Worm (Caenorhabditis elegans) whole organism, L3 larva: ENCODE data around the gene C50E3.13.

Source experiments
- R02D3.7 ChIP-seq: fragments of 150-350 bp; optimal IDR thresholded peaks from 2 replicates; lab custom pipeline; 2014; ENCODE audit warnings: missing biosample characterization, missing genetic modification characterization
- ZK546.5 ChIP-seq: sonication (generic microtip); optimal IDR thresholded peaks from 2 replicates; lab custom pipeline; 2017; ENCODE audit warnings: missing biosample characterization, missing genetic modification characterization
- ceh-16 ChIP-seq: sonication (generic microtip); optimal IDR thresholded peaks from 2 replicates; lab custom pipeline; 2017; ENCODE audit warnings: missing biosample characterization, missing genetic modification characterization
- ceh-28 ChIP-seq: fragments of 150-350 bp; optimal IDR thresholded peaks from 2 replicates; lab custom pipeline; 2014; ENCODE audit warnings: missing biosample characterization, missing genetic modification reagents, missing genetic modification characterization
- ceh-82 ChIP-seq: fragments of 150-350 bp; optimal IDR thresholded peaks from 2 replicates; lab custom pipeline; 2014; ENCODE audit warnings: missing biosample characterization, missing genetic modification characterization
- ceh-9 ChIP-seq: sonication (generic microtip); optimal IDR thresholded peaks from 2 replicates; lab custom pipeline; 2018; ENCODE audit warnings: missing biosample characterization, missing genetic modification characterization
- daf-12 ChIP-seq: fragments of 150-350 bp; optimal IDR thresholded peaks from 2 replicates; lab custom pipeline; 2014; ENCODE audit warnings: missing biosample characterization, missing genetic modification reagents, missing genetic modification characterization
- egl-27 ChIP-seq: sonication (generic microtip); optimal IDR thresholded peaks from 4 replicates; lab custom pipeline; 2017; ENCODE audit warnings: missing biosample characterization, missing genetic modification reagents, missing genetic modification characterization
- egl-5 ChIP-seq: fragments of 150-350 bp; optimal IDR thresholded peaks from 2 replicates; lab custom pipeline; 2017; ENCODE audit warnings: missing biosample characterization, missing genetic modification reagents, missing genetic modification characterization, inconsistent platforms
- elt-1 ChIP-seq: fragments of 150-350 bp; optimal IDR thresholded peaks from 2 replicates; lab custom pipeline; 2014; ENCODE audit warnings: missing biosample characterization, missing genetic modification characterization
- elt-2 ChIP-seq: sonication (generic microtip); optimal IDR thresholded peaks from 2 replicates; lab custom pipeline; 2016; ENCODE audit warnings: missing genetic modification reagents, mild to moderate bottlenecking, missing genetic modification characterization, missing compliant biosample characterization
- elt-3 ChIP-seq, 3 experiments: fragments of 150-350 bp in 1 of 3; sonication (generic microtip) in 2 of 3; optimal IDR thresholded peaks; 2 replicates in 2 of 3; 4 replicates in 1 of 3; lab custom pipeline; 2014 to 2017; ENCODE audit warnings: missing biosample characterization in 3 of 3, missing genetic modification characterization in 3 of 3
- eor-1 ChIP-seq, 2 experiments: fragments of 150-350 bp; optimal IDR thresholded peaks; 2 replicates each; lab custom pipeline; 2014 to 2018; ENCODE audit warnings: missing biosample characterization in 2 of 2, missing genetic modification characterization in 2 of 2
- fkh-10 ChIP-seq: sonication (generic microtip); optimal IDR thresholded peaks from 2 replicates; lab custom pipeline; 2017; ENCODE audit warnings: missing biosample characterization, missing genetic modification reagents, missing genetic modification characterization
- fkh-2 ChIP-seq: fragments of 150-350 bp; optimal IDR thresholded peaks from 2 replicates; lab custom pipeline; 2014; ENCODE audit warnings: missing biosample characterization, missing genetic modification reagents, missing genetic modification characterization
- fos-1 ChIP-seq: fragments of 150-350 bp; optimal IDR thresholded peaks from 2 replicates; lab custom pipeline; 2014; ENCODE audit warnings: missing biosample characterization, missing genetic modification characterization
- hmg-11 ChIP-seq: sonication (generic microtip); optimal IDR thresholded peaks from 2 replicates; lab custom pipeline; 2016; ENCODE audit warnings: missing genetic modification characterization, missing compliant biosample characterization
- jun-1 ChIP-seq: fragments of 150-350 bp; optimal IDR thresholded peaks from 2 replicates; lab custom pipeline; 2014; ENCODE audit warnings: missing biosample characterization, missing genetic modification reagents, missing genetic modification characterization
- lin-15B ChIP-seq: fragments of 150-350 bp; optimal IDR thresholded peaks from 2 replicates; lab custom pipeline; 2014; ENCODE audit warnings: missing biosample characterization, missing genetic modification characterization
- lin-39 ChIP-seq: fragments of 150-350 bp; optimal IDR thresholded peaks from 2 replicates; lab custom pipeline; 2018; ENCODE audit warnings: missing biosample characterization, missing genetic modification reagents, missing genetic modification characterization
- lsy-12 ChIP-seq: sonication (generic microtip); optimal IDR thresholded peaks from 2 replicates; lab custom pipeline; 2016; ENCODE audit warnings: mild to moderate bottlenecking, missing genetic modification characterization, missing compliant biosample characterization
- mdl-1 ChIP-seq: fragments of 150-350 bp; optimal IDR thresholded peaks from 2 replicates; lab custom pipeline; 2014; ENCODE audit warnings: missing biosample characterization, missing genetic modification characterization
- mml-1 ChIP-seq: fragments of 150-350 bp; sonication (generic microtip); optimal IDR thresholded peaks from 3 replicates; lab custom pipeline; 2014; ENCODE audit warnings: missing biosample characterization, missing genetic modification characterization
- nfya-1 ChIP-seq: sonication (generic microtip); optimal IDR thresholded peaks from 2 replicates; lab custom pipeline; 2017; ENCODE audit warnings: missing genetic modification characterization, mild to moderate bottlenecking, missing compliant biosample characterization, antibody characterized with exemption, moderate library complexity; ENCODE audit not compliant: insufficient read depth
- nhr-12 ChIP-seq: fragments of 150-350 bp; optimal IDR thresholded peaks from 2 replicates; lab custom pipeline; 2014; ENCODE audit warnings: missing biosample characterization, missing genetic modification characterization
- nhr-237 ChIP-seq: fragments of 150-350 bp; optimal IDR thresholded peaks from 2 replicates; lab custom pipeline; 2014; ENCODE audit warnings: missing biosample characterization, missing genetic modification characterization
- nhr-25 ChIP-seq: sonication (generic microtip); optimal IDR thresholded peaks from 2 replicates; lab custom pipeline; 2017; ENCODE audit warnings: missing biosample characterization, missing genetic modification characterization
- nhr-28 ChIP-seq: fragments of 150-350 bp; optimal IDR thresholded peaks from 2 replicates; lab custom pipeline; 2014; ENCODE audit warnings: missing biosample characterization, missing genetic modification characterization
- nhr-43 ChIP-seq: sonication (generic microtip); optimal IDR thresholded peaks from 2 replicates; lab custom pipeline; 2016; ENCODE audit warnings: mild to moderate bottlenecking, missing genetic modification characterization, missing compliant biosample characterization; ENCODE audit not compliant: poor library complexity, severe bottlenecking
- nhr-76 ChIP-seq: fragments of 150-350 bp; sonication (generic microtip); optimal IDR thresholded peaks from 5 replicates; lab custom pipeline; 2014; ENCODE audit warnings: missing biosample characterization, missing genetic modification characterization
- nhr-77 ChIP-seq: fragments of 150-350 bp; optimal IDR thresholded peaks from 2 replicates; lab custom pipeline; 2014; ENCODE audit warnings: missing biosample characterization, missing genetic modification characterization
- pha-4 ChIP-seq: fragments of 150-350 bp; optimal IDR thresholded peaks from 2 replicates; lab custom pipeline; 2014; ENCODE audit warnings: missing biosample characterization, missing genetic modification reagents, missing genetic modification characterization
- sea-2 ChIP-seq: fragments of 150-350 bp; sonication (generic microtip); optimal IDR thresholded peaks from 4 replicates; lab custom pipeline; 2014; ENCODE audit warnings: missing biosample characterization, missing genetic modification reagents, missing genetic modification characterization
- snpc-4 ChIP-seq: fragments of 150-350 bp; optimal IDR thresholded peaks from 2 replicates; lab custom pipeline; 2014; ENCODE audit warnings: missing biosample characterization, missing genetic modification characterization
- tbx-2 ChIP-seq: sonication (generic microtip); optimal IDR thresholded peaks from 2 replicates; lab custom pipeline; 2016; ENCODE audit warnings: mild to moderate bottlenecking, missing genetic modification characterization, missing compliant biosample characterization
- unc-39 ChIP-seq: sonication (generic microtip); optimal IDR thresholded peaks from 4 replicates; lab custom pipeline; 2017; ENCODE audit warnings: missing biosample characterization, missing genetic modification characterization
- ztf-11 ChIP-seq: fragments of 150-350 bp; optimal IDR thresholded peaks from 2 replicates; lab custom pipeline; 2014; ENCODE audit warnings: missing biosample characterization, missing genetic modification characterization
- ztf-4 ChIP-seq: fragments of 150-350 bp; optimal IDR thresholded peaks from 2 replicates; lab custom pipeline; 2014; ENCODE audit warnings: missing biosample characterization, missing genetic modification characterization

The C50E3.13 gene

ce11 chrV:7639787-7640186, 15.7 kb upstream of the C50E3.13 start, which contains the start of gene F07C4.10:
Gene F07C4.10, minus strand, starts transcription at chrV:7639887.
- TF ChIP-seq nhr-77 (tag; lab: Kevin White, UChicago) (no peak), lin-39 (no peak), nhr-28 (tag; lab: Kevin White, UChicago) (no peak), elt-1 (tag; lab: Kevin White, UChicago) (no peak), egl-27 (no peak), lsy-12 (tag; lab: Kevin White, UChicago) (no peak), ceh-16 (tag; lab: Kevin White, UChicago) (no peak), sea-2 (GFP tag; lab: Kevin White, UChicago) (no peak), fkh-2 (tag; lab: Kevin White, UChicago) (no peak), egl-5 (tag; lab: Kevin White, UChicago) (no peak), nhr-25 (tag; lab: Kevin White, UChicago) (no peak)

- TF ChIP-seq mdl-1, result no peak
- no peak for TF ChIP-seq pha-4
- TF ChIP-seq sea-2 (GFP tag; lab: Kevin White, UChicago), result no peak
- TF ChIP-seq ceh-9, result no peak
- TF ChIP-seq hmg-11 (tag; lab: Kevin White, UChicago), result no peak
- TF ChIP-seq tbx-2 (tag; lab: Kevin White, UChicago), result no peak
- TF ChIP-seq ceh-28 (tag; lab: Kevin White, UChicago), result no peak
- no peak for TF ChIP-seq snpc-4 (tag; lab: Kevin White, UChicago)
- no peak for TF ChIP-seq eor-1 (tag; optimal IDR thresholded peaks at IDR 0.05; lab: Kevin White, UChicago)
- no peak for TF ChIP-seq daf-12 (tag; lab: Kevin White, UChicago)
- TF ChIP-seq ceh-16 (tag; lab: Kevin White, UChicago), result no peak
- TF ChIP-seq, all 47 proteins: peak for 0
Measured at ce11 chrV:7639356-7639755, 15.3 kb upstream of the C50E3.13 start.

ce11 chrV:7637801-7638200, 13.7 kb upstream of the C50E3.13 start, which contains the start of gene clec-45:
Gene clec-45, plus strand, starts transcription at chrV:7638101.
- TF ChIP-seq lsy-12 (tag; lab: Kevin White, UChicago) (no peak), R02D3.7 (no peak), jun-1 (tag; lab: Kevin White, UChicago) (no peak), eor-1 (tag; optimal IDR thresholded peaks at IDR 0.05; lab: Kevin White, UChicago) (no peak), nhr-237 (tag; lab: Kevin White, UChicago) (no peak), ZK546.5 (tag; lab: Kevin White, UChicago) (no peak), daf-12 (tag; lab: Kevin White, UChicago) (no peak), fkh-10 (no peak), ztf-4 (tag; lab: Kevin White, UChicago) (no peak), ztf-11 (tag; lab: Kevin White, UChicago) (no peak), lin-39 (no peak), nhr-43 (tag; lab: Kevin White, UChicago) (no peak), egl-27 (no peak), nfya-1 (tag; lab: Kevin White, UChicago) (no peak), nhr-12 (tag; lab: Kevin White, UChicago) (no peak), elt-2 (no peak), hmg-11 (tag; lab: Kevin White, UChicago) (no peak), mml-1 (tag; lab: Kevin White, UChicago) (no peak)

DNA sequence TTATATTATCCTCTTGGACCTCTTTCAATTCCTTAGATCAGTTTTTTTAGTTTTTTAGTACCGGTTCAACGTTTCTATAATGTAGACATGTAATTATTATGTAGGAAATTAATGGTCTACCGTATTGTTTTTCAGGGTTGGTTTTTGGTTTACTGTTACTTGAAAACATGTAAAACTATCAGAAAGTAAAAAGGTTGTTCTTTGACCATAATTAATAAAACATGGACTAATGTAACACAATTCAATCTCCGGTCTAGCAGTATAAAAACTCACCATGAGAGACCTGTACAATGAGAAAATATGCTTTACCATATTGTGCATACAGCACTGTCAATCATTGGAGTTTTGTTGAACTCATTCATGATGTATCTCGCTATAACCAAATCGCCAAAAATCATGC, 11.4 kb upstream of the C50E3.13 start, which contains the start of gene srd-29:
srd-29 (plus strand) TSS at position 301 of the 400 bp plus-strand sequence.
- TF ChIP-seq eor-1 (tag; optimal IDR thresholded peaks at IDR 0.05; lab: Kevin White, UChicago) (no peak), daf-12 (tag; lab: Kevin White, UChicago) (no peak), ZK546.5 (tag; lab: Kevin White, UChicago) (no peak), nhr-28 (tag; lab: Kevin White, UChicago) (no peak), elt-3 (tag; optimal IDR thresholded peaks at IDR 0.05; lab: Kevin White, UChicago) (no peak), lsy-12 (tag; lab: Kevin White, UChicago) (no peak), ceh-16 (tag; lab: Kevin White, UChicago) (no peak), nhr-76 (tag; lab: Kevin White, UChicago) (no peak), ceh-82 (tag; lab: Kevin White, UChicago) (no peak), fkh-2 (tag; lab: Kevin White, UChicago) (no peak), nfya-1 (tag; lab: Kevin White, UChicago) (no peak), snpc-4 (tag; lab: Kevin White, UChicago) (no peak), lin-15B (no peak), fos-1 (no peak), unc-39 (no peak), sea-2 (GFP tag; lab: Kevin White, UChicago) (no peak), egl-5 (tag; lab: Kevin White, UChicago) (no peak), mdl-1 (no peak)
